Worm (Caenorhabditis elegans): Measurements from ENCODE around the gene fbxa-126.
A peak's percentile ranks its signal among the peaks of the same experiment; 100 is the strongest.

fbxa-126 gene

ce11 chrIV:14326694-14327298 is 5.2 kb upstream of the fbxa-126 start:
- TF ChIP-seq efl-1 (GFP tag; optimal IDR thresholded peaks at IDR 0.05), result peak; percentile 5
- peak; percentile 25 for TF ChIP-seq zim-3 (tag; optimal IDR thresholded peaks at IDR 0.05)
- TF ChIP-seq attf-5 (GFP tag; optimal IDR thresholded peaks at IDR 0.05), result peak; percentile 48
- 0 out of 2 replicates have a peak, but pooled peaks have one; percentile 46 for TF ChIP-seq ceh-40 (GFP tag; IDR thresholded peaks at IDR 0.05)
- peak; percentile 82 for TF ChIP-seq egrh-3 (GFP tag; IDR thresholded peaks at IDR 0.05)
- peak in 1 of 2 experiments; percentile 7 for TF ChIP-seq rec-8 (tag; optimal IDR thresholded peaks at IDR 0.05)
- no peak for TF ChIP-seq sdz-38 (tag; optimal IDR thresholded peaks at IDR 0.05)
- peak; percentile 57 for TF ChIP-seq F52B5.7 (tag; optimal IDR thresholded peaks at IDR 0.05)
- 0 out of 2 replicates have a peak, but pooled peaks have one; percentile 27 for TF ChIP-seq egl-18 (GFP tag; IDR thresholded peaks at IDR 0.05)
- peak; percentile 96 for TF ChIP-seq D2030.7 (GFP tag; IDR thresholded peaks at IDR 0.05)
- peak; percentile 98 for TF ChIP-seq snpc-4 (GFP tag; optimal IDR thresholded peaks at IDR 0.05)
- TF ChIP-seq snpc-4 (tag; optimal IDR thresholded peaks at IDR 0.05), result peak; percentile 99 to 100 (median 99)
- TF ChIP-seq ztf-26 (tag; optimal IDR thresholded peaks at IDR 0.05), result peak; percentile 72
- TF ChIP-seq K11D2.4 (GFP tag; IDR thresholded peaks at IDR 0.05), result 0 out of 2 replicates have a peak, but pooled peaks have one; percentile 56
- TF ChIP-seq tlf-1 (GFP tag; optimal IDR thresholded peaks at IDR 0.05), result peak; percentile 65
- no peak for TF ChIP-seq F10E7.11 (tag; optimal IDR thresholded peaks at IDR 0.05)
- no peak for TF ChIP-seq ztf-25 (GFP tag; IDR thresholded peaks at IDR 0.05)
- peak; percentile 77 for TF ChIP-seq ztf-18 (tag; optimal IDR thresholded peaks at IDR 0.05)
- TF ChIP-seq tbp1 (GFP tag; optimal IDR thresholded peaks at IDR 0.05), result peak; percentile 84
- TF ChIP-seq T07F8.4 (tag; optimal IDR thresholded peaks at IDR 0.05), result peak; percentile 35
- TF ChIP-seq ceh-91 (GFP tag; IDR thresholded peaks at IDR 0.05), result peak; percentile 53; the same call in 1 of the 2 replicates
- no peak for TF ChIP-seq ama-1 (optimal IDR thresholded peaks at IDR 0.05)
- TF ChIP-seq ama-1 (GFP tag; optimal IDR thresholded peaks at IDR 0.05), result no peak
- no peak for TF ChIP-seq hlh-12 (tag; optimal IDR thresholded peaks at IDR 0.05)
- TF ChIP-seq B0261.1 (tag; optimal IDR thresholded peaks at IDR 0.05), result peak; percentile 19
- no peak for TF ChIP-seq pha-4 (tag; optimal IDR thresholded peaks at IDR 0.05)
- peak; percentile 74 for TF ChIP-seq ceh-27 (GFP tag; optimal IDR thresholded peaks at IDR 0.05)
- peak; percentile 89 for TF ChIP-seq madf-6 (GFP tag; IDR thresholded peaks at IDR 0.05)
- TF ChIP-seq mes-4 (tag; optimal IDR thresholded peaks at IDR 0.05), result peak; percentile 71
- TF ChIP-seq F57C9.4 (tag; optimal IDR thresholded peaks at IDR 0.05), result no peak
- TF ChIP-seq unc-130 (GFP tag; optimal IDR thresholded peaks at IDR 0.05), result peak; percentile 33
- TF ChIP-seq lin-26 (GFP tag; IDR thresholded peaks at IDR 0.05), result peak; percentile 98
- no peak for TF ChIP-seq nhr-27 (tag; optimal IDR thresholded peaks at IDR 0.05)
- no peak for TF ChIP-seq dpl-1 (GFP tag; optimal IDR thresholded peaks at IDR 0.05)
- peak; percentile 19 to 77 for TF ChIP-seq let-607 (tag; optimal IDR thresholded peaks at IDR 0.05)
- TF ChIP-seq K12H6.12 (tag; optimal IDR thresholded peaks at IDR 0.05), result peak; percentile 33
- peak; percentile 97 for TF ChIP-seq B0336.3 (GFP tag; IDR thresholded peaks at IDR 0.05)
- TF ChIP-seq F55B11.4 (tag; optimal IDR thresholded peaks at IDR 0.05; ENCODE audit: borderline replicate concordance, insufficient read depth), result no peak
- peak; percentile 34 for TF ChIP-seq T26A5.8 (tag; optimal IDR thresholded peaks at IDR 0.05)
- TF ChIP-seq ztf-22 (GFP tag; optimal IDR thresholded peaks at IDR 0.05), result no peak
- TF ChIP-seq snpc-1.1 (tag; optimal IDR thresholded peaks at IDR 0.05; ENCODE audit: insufficient read depth), result peak; percentile 95
- no peak for TF ChIP-seq bed-1 (GFP tag; IDR thresholded peaks at IDR 0.05)
- no peak for TF ChIP-seq F37B4.10 (GFP tag; IDR thresholded peaks at IDR 0.05)
- peak; percentile 58 for TF ChIP-seq attf-3 (GFP tag; conservative IDR thresholded peaks at IDR 0.05)
- peak; percentile 20 for TF ChIP-seq athp-1 (tag; optimal IDR thresholded peaks at IDR 0.05)
- no peak for TF ChIP-seq nhr-120 (GFP tag; IDR thresholded peaks at IDR 0.05)
- TF ChIP-seq tbx-9 (tag; optimal IDR thresholded peaks at IDR 0.05; ENCODE audit: borderline replicate concordance), result no peak
- no peak for TF ChIP-seq lin-35 (GFP tag; optimal IDR thresholded peaks at IDR 0.05)
